Fruit fly (Drosophila melanogaster) whole organism, prepupa: ENCODE data around the gene CG4042.

Source experiments
- Blimp-1 ChIP-seq: fragments of 200-800 bp; sonication (Bioruptor generic); optimal IDR thresholded peaks from 3 replicates; lab custom pipeline; 2017; ENCODE audit warnings: missing biosample characterization, missing genetic modification characterization, mild to moderate bottlenecking, moderate library complexity, missing genetic modification reagents
- CG10631 ChIP-seq: fragments of 200-800 bp; sonication (Bioruptor generic); optimal IDR thresholded peaks from 2 replicates; lab custom pipeline; 2016; ENCODE audit warnings: missing biosample characterization, missing genetic modification characterization
- CG11762 ChIP-seq: fragments of 200-800 bp; sonication (Bioruptor generic); optimal IDR thresholded peaks from 3 replicates; lab custom pipeline; 2016; ENCODE audit warnings: missing biosample characterization, missing genetic modification characterization; ENCODE audit not compliant: insufficient read depth
- CG11902 ChIP-seq: fragments of 200-800 bp; sonication (Bioruptor generic); optimal IDR thresholded peaks from 3 replicates; lab custom pipeline; 2016; ENCODE audit warnings: missing biosample characterization, missing genetic modification characterization
- CG15336 ChIP-seq: fragments of 200-800 bp; sonication (Bioruptor generic); IDR thresholded peaks from 2 replicates; pipeline ENCODE4 v1.3.6; 2022; ENCODE audit warnings: missing biosample characterization, missing genetic modification characterization
- CG3032 ChIP-seq: fragments of 200-800 bp; optimal IDR thresholded peaks from 2 replicates; lab custom pipeline; 2019; ENCODE audit warnings: missing biosample characterization, mild to moderate bottlenecking, missing genetic modification characterization, moderate library complexity
- CG31627 ChIP-seq: fragments of 200-800 bp; sonication (Bioruptor generic); optimal IDR thresholded peaks from 3 replicates; lab custom pipeline; 2016; ENCODE audit warnings: missing biosample characterization, missing genetic modification characterization
- CG34406 ChIP-seq: fragments of 200-800 bp; sonication (Bioruptor generic); optimal IDR thresholded peaks from 3 replicates; lab custom pipeline; 2016; ENCODE audit warnings: missing biosample characterization, missing genetic modification characterization
- CG6163 ChIP-seq: fragments of 200-800 bp; sonication (Bioruptor generic); IDR thresholded peaks from 3 replicates; pipeline ENCODE4 v1.3.6; 2022; ENCODE audit warnings: missing biosample characterization, missing genetic modification characterization
- CG6276 ChIP-seq: fragments of 200-800 bp; sonication (Bioruptor generic); optimal IDR thresholded peaks from 2 replicates; lab custom pipeline; 2017; ENCODE audit warnings: missing biosample characterization, mild to moderate bottlenecking, missing genetic modification characterization
- CG6792 ChIP-seq: fragments of 200-800 bp; sonication (Bioruptor generic); optimal IDR thresholded peaks from 3 replicates; lab custom pipeline; 2016; ENCODE audit warnings: missing biosample characterization, missing genetic modification characterization
- CG6854 ChIP-seq: fragments of 200-800 bp; sonication (Bioruptor generic); optimal IDR thresholded peaks from 2 replicates; lab custom pipeline; 2017; ENCODE audit warnings: missing biosample characterization, mild to moderate bottlenecking, missing genetic modification characterization
- CG7368 ChIP-seq: fragments of 200-800 bp; sonication (Bioruptor generic); optimal IDR thresholded peaks from 3 replicates; lab custom pipeline; 2016; ENCODE audit warnings: missing biosample characterization, missing genetic modification characterization
- CG8319 ChIP-seq: fragments of 200-800 bp; sonication (Bioruptor generic); optimal IDR thresholded peaks from 3 replicates; lab custom pipeline; 2016; ENCODE audit warnings: missing biosample characterization, missing genetic modification characterization
- CG9139 ChIP-seq: fragments of 200-800 bp; sonication (Bioruptor generic); optimal IDR thresholded peaks from 3 replicates; lab custom pipeline; 2017; ENCODE audit warnings: missing biosample characterization, mild to moderate bottlenecking, missing genetic modification characterization
- Eip75B ChIP-seq: fragments of 200-800 bp; sonication (Bioruptor generic); optimal IDR thresholded peaks from 3 replicates; lab custom pipeline; 2016; ENCODE audit warnings: missing biosample characterization, missing genetic modification characterization
- Eip78C ChIP-seq: fragments of 200-800 bp; sonication (Bioruptor generic); peaks from one replicate; lab custom pipeline; 2016; ENCODE audit warnings: missing biosample characterization, missing genetic modification characterization
- Eip93F ChIP-seq: fragments of 200-800 bp; sonication (Bioruptor generic); optimal IDR thresholded peaks from 2 replicates; lab custom pipeline; 2016; ENCODE audit warnings: missing biosample characterization, mild to moderate bottlenecking, missing genetic modification characterization
- Ets21C ChIP-seq: fragments of 200-800 bp; sonication (Bioruptor generic); optimal IDR thresholded peaks from 3 replicates; lab custom pipeline; 2016; ENCODE audit warnings: missing biosample characterization, missing genetic modification characterization
- Gug ChIP-seq: fragments of 200-800 bp; sonication (Bioruptor generic); IDR thresholded peaks from 2 replicates; pipeline ENCODE4 v1.3.6; 2022; ENCODE audit warnings: missing biosample characterization, missing genetic modification characterization
- Hr38 ChIP-seq: sonication (Bioruptor generic); optimal IDR thresholded peaks from 2 replicates; lab custom pipeline; 2016; ENCODE audit warnings: missing biosample characterization, missing genetic modification characterization
- Hr39 ChIP-seq: fragments of 200-800 bp; sonication (Bioruptor generic); optimal IDR thresholded peaks from 2 replicates; lab custom pipeline; 2016; ENCODE audit warnings: missing biosample characterization, missing genetic modification characterization
- Hr4 ChIP-seq: fragments of 200-800 bp; sonication (Bioruptor generic); optimal IDR thresholded peaks from 3 replicates; lab custom pipeline; 2016; ENCODE audit warnings: missing biosample characterization, missing genetic modification characterization
- Met ChIP-seq: fragments of 200-800 bp; sonication (Bioruptor generic); optimal IDR thresholded peaks from 3 replicates; lab custom pipeline; 2016; ENCODE audit warnings: missing biosample characterization, missing genetic modification characterization
- Smox ChIP-seq: fragments of 200-800 bp; sonication (Bioruptor generic); optimal IDR thresholded peaks from 3 replicates; lab custom pipeline; 2016; ENCODE audit warnings: missing biosample characterization, missing genetic modification characterization
- Sox102F ChIP-seq: fragments of 200-800 bp; sonication (Bioruptor generic); optimal IDR thresholded peaks from 2 replicates; lab custom pipeline; 2016; ENCODE audit warnings: missing biosample characterization, mild to moderate bottlenecking, missing genetic modification characterization
- Sox14 ChIP-seq: fragments of 200-800 bp; sonication (Bioruptor generic); optimal IDR thresholded peaks from 3 replicates; lab custom pipeline; 2016; ENCODE audit warnings: missing biosample characterization, missing genetic modification characterization
- Sox15 ChIP-seq: fragments of 200-800 bp; sonication (Bioruptor generic); optimal IDR thresholded peaks from 3 replicates; lab custom pipeline; 2016; ENCODE audit warnings: missing biosample characterization, missing genetic modification characterization
- achi ChIP-seq: fragments of 200-800 bp; sonication (Bioruptor generic); optimal IDR thresholded peaks from 3 replicates; lab custom pipeline; 2016; ENCODE audit warnings: missing biosample characterization, missing genetic modification characterization
- acj6 ChIP-seq: fragments of 200-800 bp; sonication (Bioruptor generic); optimal IDR thresholded peaks from 3 replicates; lab custom pipeline; 2016; ENCODE audit warnings: missing biosample characterization, missing genetic modification characterization
- cyc ChIP-seq: fragments of 200-800 bp; sonication (Bioruptor generic); optimal IDR thresholded peaks from 3 replicates; lab custom pipeline; 2016; ENCODE audit warnings: missing biosample characterization, missing genetic modification characterization
- dac ChIP-seq: fragments of 200-800 bp; sonication (Bioruptor generic); optimal IDR thresholded peaks from 2 replicates; lab custom pipeline; 2017; ENCODE audit warnings: missing biosample characterization, mild to moderate bottlenecking, missing genetic modification characterization
- esn ChIP-seq: fragments of 200-800 bp; sonication (Bioruptor generic); optimal IDR thresholded peaks from 2 replicates; lab custom pipeline; 2016; ENCODE audit warnings: missing biosample characterization, mild to moderate bottlenecking, missing genetic modification characterization, moderate library complexity
- fd59A ChIP-seq: fragments of 200-800 bp; sonication (Bioruptor generic); optimal IDR thresholded peaks from 2 replicates; lab custom pipeline; 2017; ENCODE audit warnings: missing biosample characterization, mild to moderate bottlenecking, missing genetic modification characterization, missing genetic modification reagents
- fd85E ChIP-seq: fragments of 200-800 bp; sonication (Bioruptor generic); optimal IDR thresholded peaks from 3 replicates; lab custom pipeline; 2016; ENCODE audit warnings: missing biosample characterization, missing genetic modification characterization
- fkh ChIP-seq: fragments of 200-800 bp; sonication (Bioruptor generic); optimal IDR thresholded peaks from 3 replicates; lab custom pipeline; 2017; ENCODE audit warnings: missing biosample characterization, mild to moderate bottlenecking, missing genetic modification characterization, moderate library complexity
- lz ChIP-seq: fragments of 200-800 bp; sonication (Bioruptor generic); optimal IDR thresholded peaks from 3 replicates; lab custom pipeline; 2016; ENCODE audit warnings: missing biosample characterization, missing genetic modification characterization
- net ChIP-seq: fragments of 200-800 bp; sonication (Bioruptor generic); optimal IDR thresholded peaks from 3 replicates; lab custom pipeline; 2016; ENCODE audit warnings: missing biosample characterization, missing genetic modification characterization
- pdm3 ChIP-seq: fragments of 200-800 bp; sonication (Bioruptor generic); optimal IDR thresholded peaks from 3 replicates; lab custom pipeline; 2016; ENCODE audit warnings: missing biosample characterization, missing genetic modification characterization
- salr ChIP-seq, 2 experiments: fragments of 200-800 bp; sonication (Bioruptor generic); optimal IDR thresholded peaks; 3 replicates each; lab custom pipeline; 2016 to 2018; ENCODE audit warnings: missing biosample characterization in 2 of 2, missing genetic modification characterization in 2 of 2, mild to moderate bottlenecking in 1 of 2
- spab ChIP-seq: fragments of 200-800 bp; sonication (Bioruptor generic); optimal IDR thresholded peaks from 2 replicates; lab custom pipeline; 2017; ENCODE audit warnings: missing biosample characterization, mild to moderate bottlenecking, missing genetic modification characterization, missing genetic modification reagents
- topi ChIP-seq: fragments of 200-800 bp; sonication (Bioruptor generic); optimal IDR thresholded peaks from 3 replicates; lab custom pipeline; 2016; ENCODE audit warnings: missing biosample characterization, missing genetic modification characterization
- vri ChIP-seq: fragments of 200-800 bp; sonication (Bioruptor generic); optimal IDR thresholded peaks from 3 replicates; lab custom pipeline; 2016; ENCODE audit warnings: missing biosample characterization, mild to moderate bottlenecking, missing genetic modification characterization

CG4042 gene

dm6 chr3L:20787835-20788380 is 16.6 kb upstream of the CG4042 start, which contains the start of gene CG11396:
TSS of gene CG11396 (minus strand) at chr3L:20788137.
- TF ChIP-seq fd85E (GFP tag; lab: Kevin White, UChicago) (no peak), CG34406 (GFP tag; lab: Kevin White, UChicago) (no peak), CG6276 (GFP tag; lab: Kevin White, UChicago) (no peak), CG31627 (no peak), Hr38 (no peak), CG6792 (no peak), CG15336 (GFP tag; lab: Robert Waterston, UW) (no peak), spab (GFP tag; lab: Kevin White, UChicago) (no peak), net (GFP tag; lab: Kevin White, UChicago) (no peak), CG8319 (GFP tag; lab: Kevin White, UChicago) (no peak), CG3032 (tag; lab: Kevin White, UChicago) (no peak), achi (GFP tag; lab: Kevin White, UChicago) (peak; percentile 52), CG11902 (GFP tag; lab: Kevin White, UChicago) (no peak), Blimp-1 (GFP tag; lab: Kevin White, UChicago) (no peak), esn (GFP tag; lab: Kevin White, UChicago) (peak; percentile 39), CG6854 (GFP tag; lab: Kevin White, UChicago) (no peak), Smox (GFP tag; lab: Kevin White, UChicago) (no peak), fd59A (GFP tag; lab: Kevin White, UChicago) (no peak), Eip93F (GFP tag; lab: Kevin White, UChicago) (no peak), CG6163 (GFP tag; lab: Robert Waterston, UW) (no peak), Met (no peak), CG10631 (no peak), Sox15 (GFP tag; lab: Kevin White, UChicago) (no peak), Sox14 (GFP tag; lab: Kevin White, UChicago) (peak; percentile 62), cyc (GFP tag; lab: Kevin White, UChicago) (no peak), salr (GFP tag; optimal IDR thresholded peaks at IDR 0.05; lab: Kevin White, UChicago) (no peak), CG9139 (no peak), Eip78C (GFP tag; lab: Kevin White, UChicago) (peak; percentile 45), Eip75B (no peak), CG7368 (GFP tag; lab: Kevin White, UChicago) (no peak), pdm3 (GFP tag; lab: Kevin White, UChicago) (no peak)

dm6 chr3L:20785742-20786427 is 14.6 kb upstream of the CG4042 start, which contains the start of gene Pcif1:
TSS of gene Pcif1 (minus strand) at chr3L:20786197.
- TF ChIP-seq CG6792 (no peak), acj6 (no peak), CG34406 (GFP tag; lab: Kevin White, UChicago) (no peak), Hr39 (GFP tag; lab: Kevin White, UChicago) (no peak), Ets21C (GFP tag; lab: Kevin White, UChicago) (no peak), achi (GFP tag; lab: Kevin White, UChicago) (peak; percentile 13), lz (GFP tag; lab: Kevin White, UChicago) (peak; percentile 28), CG11902 (GFP tag; lab: Kevin White, UChicago) (no peak), CG11762 (GFP tag; lab: Kevin White, UChicago) (no peak), fd85E (GFP tag; lab: Kevin White, UChicago) (no peak), vri (no peak), Sox14 (GFP tag; lab: Kevin White, UChicago) (peak; percentile 14), Gug (no peak), Sox102F (GFP tag; lab: Kevin White, UChicago) (peak; percentile 36), CG6276 (GFP tag; lab: Kevin White, UChicago) (no peak), dac (no peak), Eip78C (GFP tag; lab: Kevin White, UChicago) (peak; percentile 40), topi (GFP tag; lab: Kevin White, UChicago) (peak; percentile 31), Met (no peak), CG10631 (no peak), esn (GFP tag; lab: Kevin White, UChicago) (peak; percentile 52), fd59A (GFP tag; lab: Kevin White, UChicago) (no peak), fkh (peak; percentile 67), Hr4 (GFP tag; lab: Kevin White, UChicago) (no peak), salr (GFP tag; optimal IDR thresholded peaks at IDR 0.05; lab: Kevin White, UChicago) (no peak)
